Fruit fly (Drosophila melanogaster): ENCODE measurements around the gene Nup98-96.

Gene Nup98-96

DNA sequence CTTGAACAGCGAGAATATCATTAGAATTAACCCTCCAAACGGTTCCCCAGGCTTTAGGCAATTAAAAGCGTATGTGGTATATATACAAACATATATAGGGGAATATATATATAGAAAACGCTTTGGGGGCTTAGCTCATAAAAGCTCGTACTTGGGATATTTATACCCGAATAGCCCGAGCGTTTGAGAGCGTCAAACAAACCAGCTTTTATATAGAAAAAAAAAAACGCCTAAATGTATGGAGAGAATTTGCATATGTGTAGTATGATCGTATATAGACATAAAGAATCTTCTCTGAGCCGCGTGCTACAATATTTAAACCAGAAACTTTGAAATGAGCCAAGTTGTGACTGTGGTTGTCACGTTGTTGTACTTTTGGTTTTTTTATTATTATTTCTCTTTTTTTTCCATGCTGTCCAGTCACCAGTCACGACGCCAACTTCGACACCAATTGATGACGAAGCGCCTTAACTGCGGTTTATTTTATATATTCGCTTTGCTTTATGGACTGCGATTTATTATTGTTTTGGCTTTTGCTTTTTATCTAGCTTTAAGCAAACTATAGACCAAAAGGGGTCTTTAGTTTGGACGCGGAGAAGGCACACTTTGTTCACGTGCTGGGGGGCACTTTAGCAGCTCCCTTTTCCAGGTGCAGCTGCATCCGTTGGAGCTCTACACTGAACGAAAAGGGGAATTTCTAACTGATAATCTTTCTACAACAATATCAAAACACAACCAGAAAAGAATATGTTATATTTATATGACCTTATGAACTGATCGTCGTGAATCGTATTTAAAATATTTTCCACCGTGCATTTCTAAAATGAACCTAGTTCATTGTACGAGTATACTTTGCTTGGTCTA is 5.6 kb upstream of the Nup98-96 start:
- TF ChIP-seq EcR (GFP tag; optimal IDR thresholded peaks at IDR 0.05) (no peak), Dll (optimal IDR thresholded peaks at IDR 0.05) (no peak), psq (optimal IDR thresholded peaks at IDR 0.05) (no peak), usp (GFP tag; optimal IDR thresholded peaks at IDR 0.05) (no peak), CG8478 (optimal IDR thresholded peaks at IDR 0.05) (no peak), pan (optimal IDR thresholded peaks at IDR 0.05) (no peak)

DNA sequence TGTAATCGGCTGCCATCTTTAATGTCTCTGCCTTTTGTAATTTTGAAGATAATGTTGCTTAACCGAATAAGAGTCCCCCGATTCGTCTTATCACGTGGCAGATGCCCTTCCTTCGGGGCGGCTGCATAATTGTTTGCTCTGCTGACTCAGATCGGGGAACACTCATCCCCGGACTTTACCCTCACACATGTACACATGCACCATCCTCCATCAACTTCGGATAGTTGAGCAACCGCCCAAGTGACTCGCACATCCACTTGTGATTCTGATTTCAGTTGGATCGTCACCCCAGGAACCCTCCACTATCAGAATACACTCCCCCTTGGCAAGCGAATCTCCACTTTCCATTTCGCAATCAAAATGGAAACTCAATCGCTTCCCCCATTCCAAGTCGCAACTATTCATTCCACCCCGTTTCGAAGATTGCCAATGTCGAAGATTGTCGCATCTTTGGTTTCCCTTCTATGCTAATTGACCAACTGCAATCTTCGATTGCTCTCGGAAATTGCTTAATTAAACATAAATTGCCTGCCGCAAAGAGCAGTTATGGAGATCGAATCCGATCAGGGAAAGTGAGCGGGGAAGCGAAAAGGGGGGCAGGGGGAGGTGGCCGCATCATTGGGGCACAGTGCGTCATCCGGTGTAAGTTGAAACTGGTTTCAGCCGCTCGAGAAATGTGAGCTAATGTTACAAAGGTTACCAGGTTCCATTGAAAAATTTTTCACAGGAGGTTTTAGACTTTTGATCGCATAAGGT is 3.7 kb upstream of the Nup98-96 start:
- TF ChIP-seq usp (GFP tag; optimal IDR thresholded peaks at IDR 0.05) (no peak), Dll (optimal IDR thresholded peaks at IDR 0.05) (no peak), CG8478 (optimal IDR thresholded peaks at IDR 0.05) (no peak), psq (optimal IDR thresholded peaks at IDR 0.05) (no peak), EcR (GFP tag; optimal IDR thresholded peaks at IDR 0.05) (no peak), pan (optimal IDR thresholded peaks at IDR 0.05) (no peak)

DNA sequence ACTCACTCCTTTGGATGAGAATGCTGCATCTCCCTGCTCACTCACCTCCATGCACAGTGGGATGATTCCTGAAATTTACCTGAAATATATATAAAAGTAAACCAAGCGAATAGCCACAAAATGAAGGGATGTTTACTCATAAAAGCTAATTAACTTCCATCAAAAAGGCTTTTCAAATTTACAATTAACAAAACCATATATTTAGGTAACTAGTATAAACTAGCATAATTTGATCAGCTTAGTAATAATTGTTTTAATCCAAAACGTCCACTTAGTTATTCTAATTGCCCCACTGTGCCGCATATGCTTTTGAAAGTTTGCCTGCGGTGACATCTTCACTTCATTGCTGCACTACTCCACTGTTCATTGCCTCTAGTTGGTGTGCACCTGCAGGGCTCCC is 2.5 kb upstream of the Nup98-96 start:
- TF ChIP-seq usp (GFP tag; optimal IDR thresholded peaks at IDR 0.05) (no peak), EcR (GFP tag; optimal IDR thresholded peaks at IDR 0.05) (no peak)

DNA sequence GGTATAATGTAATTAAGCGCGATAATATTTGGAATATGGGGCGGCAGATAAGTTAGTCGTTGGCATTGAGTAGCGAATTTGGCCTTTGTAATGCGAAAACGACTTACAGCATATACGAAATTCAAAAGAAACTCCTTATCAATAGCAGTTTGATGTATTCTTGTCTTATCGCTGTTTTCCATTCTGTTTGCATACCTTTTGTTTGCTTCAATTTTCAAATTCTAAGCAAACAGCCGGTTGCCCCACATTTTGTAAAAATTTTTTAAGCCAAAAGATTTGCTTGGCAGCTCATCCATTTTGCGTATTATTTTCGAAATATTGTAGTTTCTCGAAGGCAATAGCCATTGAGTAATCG is 2.0 kb upstream of the Nup98-96 start:
- TF ChIP-seq EcR (GFP tag; optimal IDR thresholded peaks at IDR 0.05) (no peak), Dll (optimal IDR thresholded peaks at IDR 0.05) (no peak), psq (optimal IDR thresholded peaks at IDR 0.05) (no peak), usp (GFP tag; optimal IDR thresholded peaks at IDR 0.05) (no peak), CG8478 (optimal IDR thresholded peaks at IDR 0.05) (no peak), pan (optimal IDR thresholded peaks at IDR 0.05) (no peak)

DNA sequence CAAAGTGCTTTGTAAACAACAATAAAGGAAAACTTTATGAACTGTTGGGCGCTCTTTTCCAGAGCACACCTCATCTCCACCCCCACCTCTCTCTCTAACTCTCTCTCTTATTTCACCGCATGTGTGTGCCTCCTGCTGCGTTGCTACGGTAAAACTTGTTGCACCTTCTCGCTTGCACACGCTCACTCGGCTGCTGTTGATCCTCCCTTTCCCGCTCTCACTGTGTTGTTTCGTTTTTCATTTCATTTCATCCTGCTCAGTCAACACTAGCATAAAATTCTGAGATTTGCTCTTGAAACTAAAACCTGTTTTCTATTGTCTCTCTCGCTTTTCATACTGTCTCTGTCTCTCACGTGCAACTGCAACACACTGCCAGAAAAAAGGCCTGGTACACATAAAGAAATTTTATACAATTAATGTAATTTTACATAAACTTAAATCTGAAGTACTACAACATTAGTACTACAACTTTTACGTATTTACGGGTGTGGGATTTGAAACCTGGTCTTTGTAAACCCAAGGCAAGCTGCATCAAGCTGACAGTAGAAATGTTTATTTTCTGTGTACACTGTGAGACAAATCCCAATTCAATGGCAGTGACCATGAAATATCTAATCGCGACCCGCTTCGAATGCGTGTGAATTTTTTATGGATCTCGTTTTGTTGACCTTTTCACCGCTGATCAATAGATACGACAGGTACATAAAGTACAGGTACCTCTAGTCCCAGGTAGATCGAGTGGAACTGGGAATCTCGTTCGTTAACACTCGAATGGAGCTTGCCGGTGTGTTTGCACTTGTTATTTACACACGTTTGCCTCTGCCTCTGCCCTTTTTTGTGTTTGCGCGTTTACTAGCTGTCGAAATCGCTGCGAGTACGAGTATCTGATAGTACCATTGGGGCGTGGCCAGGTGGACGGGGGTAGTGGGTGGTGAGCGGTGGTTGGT is 1.3 kb upstream of the Nup98-96 start:
- TF ChIP-seq EcR (GFP tag; optimal IDR thresholded peaks at IDR 0.05): no peak
- no peak for TF ChIP-seq CG8478 (optimal IDR thresholded peaks at IDR 0.05)
- TF ChIP-seq pan (optimal IDR thresholded peaks at IDR 0.05): no peak
- TF ChIP-seq usp (GFP tag; optimal IDR thresholded peaks at IDR 0.05): no peak
- TF ChIP-seq Dll (optimal IDR thresholded peaks at IDR 0.05): no peak
- no peak for TF ChIP-seq psq (optimal IDR thresholded peaks at IDR 0.05)

DNA sequence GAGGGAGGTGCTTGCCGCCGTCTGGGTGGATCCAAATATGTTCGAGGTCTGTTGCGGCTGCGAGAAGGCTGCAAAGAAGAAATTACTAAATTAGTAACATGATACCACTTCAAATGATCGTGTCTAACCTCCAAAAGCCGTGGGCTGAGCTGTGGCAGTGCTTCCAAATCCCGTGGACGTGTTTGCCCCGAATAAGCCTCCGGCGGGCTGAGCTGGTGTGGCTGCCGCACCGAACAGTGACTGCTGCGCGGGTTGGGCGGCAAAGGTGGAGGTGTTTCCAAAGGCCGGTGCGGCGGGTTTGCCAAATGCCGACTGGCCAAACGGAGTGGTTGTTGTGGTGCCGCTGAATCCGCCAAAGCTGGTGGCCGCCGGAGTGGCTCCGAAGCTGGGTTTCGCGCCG is 664 bp downstream of the Nup98-96 start:
- no peak for TF ChIP-seq Dll (optimal IDR thresholded peaks at IDR 0.05)
- TF ChIP-seq usp (GFP tag; optimal IDR thresholded peaks at IDR 0.05): no peak
- no peak for TF ChIP-seq EcR (GFP tag; optimal IDR thresholded peaks at IDR 0.05)
- TF ChIP-seq psq (optimal IDR thresholded peaks at IDR 0.05): no peak
- TF ChIP-seq CG8478 (optimal IDR thresholded peaks at IDR 0.05): no peak
- no peak for TF ChIP-seq pan (optimal IDR thresholded peaks at IDR 0.05)

DNA sequence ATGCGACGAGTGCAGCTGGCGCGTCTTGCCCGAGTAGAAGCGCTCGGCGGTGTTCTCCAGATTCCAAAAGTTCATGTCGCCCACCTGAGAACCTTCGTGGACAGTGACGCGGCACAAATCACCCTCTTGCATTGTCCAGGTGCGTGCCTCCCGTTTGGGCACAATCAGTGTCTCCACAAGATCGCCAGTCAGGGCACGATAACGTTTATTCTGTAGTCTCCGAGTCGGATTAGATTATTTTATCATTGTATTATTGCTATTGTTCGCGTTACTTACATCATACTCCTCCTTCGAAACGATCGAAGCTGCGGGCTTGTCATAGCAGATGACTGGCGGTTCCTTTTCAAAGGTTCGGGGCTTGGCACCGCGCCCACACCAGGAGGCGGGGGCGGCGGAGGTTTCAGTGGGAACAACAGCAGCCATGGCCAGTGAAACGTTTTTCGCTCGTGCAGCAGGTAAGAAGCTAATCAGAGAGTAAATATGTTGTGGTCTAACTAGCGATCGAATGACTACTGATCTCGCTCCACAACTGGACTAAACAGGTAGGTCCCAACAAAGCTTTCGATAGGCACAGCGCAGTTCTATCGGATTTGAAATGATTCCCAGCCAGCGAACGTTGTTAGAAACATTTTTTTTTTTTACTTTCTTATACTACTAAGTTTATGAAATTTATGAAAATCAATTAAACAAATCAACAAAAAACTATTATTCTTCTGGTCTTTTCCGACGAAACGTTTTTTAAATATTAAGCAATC is 7.6 kb downstream of the Nup98-96 start, which contains the start of gene CG10208:
CG10208 (minus strand) TSS at position 518 of the 755 bp plus-strand sequence.
- TF ChIP-seq Dll (optimal IDR thresholded peaks at IDR 0.05) (no peak), CG8478 (optimal IDR thresholded peaks at IDR 0.05) (no peak), psq (optimal IDR thresholded peaks at IDR 0.05) (no peak), EcR (GFP tag; optimal IDR thresholded peaks at IDR 0.05) (no peak), usp (GFP tag; optimal IDR thresholded peaks at IDR 0.05) (no peak), pan (optimal IDR thresholded peaks at IDR 0.05) (no peak)

DNA sequence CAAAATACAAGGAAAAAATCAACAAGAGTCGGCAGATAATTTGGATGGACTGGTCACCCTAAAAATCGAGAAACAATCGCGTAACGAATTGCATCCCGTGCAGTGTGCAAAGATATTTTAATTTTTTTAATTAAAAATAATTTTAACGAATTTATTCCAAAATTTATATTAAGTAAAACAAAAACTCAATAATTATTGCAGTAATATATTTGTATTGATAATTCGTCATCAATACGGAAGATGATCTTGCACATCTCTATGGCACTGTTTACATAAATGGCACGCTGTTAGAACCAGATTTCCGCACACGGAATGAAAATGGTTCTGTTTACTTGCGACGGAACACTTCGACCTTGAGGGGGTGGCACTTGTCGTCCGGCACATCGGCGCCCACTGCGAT is 8.6 kb downstream of the Nup98-96 start, which contains the start of gene tst:
tst (minus strand) TSS at position 52 of the 400 bp plus-strand sequence.
- TF ChIP-seq usp (GFP tag; optimal IDR thresholded peaks at IDR 0.05) (no peak), pan (optimal IDR thresholded peaks at IDR 0.05) (no peak), EcR (GFP tag; optimal IDR thresholded peaks at IDR 0.05) (no peak), CG8478 (optimal IDR thresholded peaks at IDR 0.05) (no peak), Dll (optimal IDR thresholded peaks at IDR 0.05) (no peak), psq (optimal IDR thresholded peaks at IDR 0.05) (no peak)

DNA sequence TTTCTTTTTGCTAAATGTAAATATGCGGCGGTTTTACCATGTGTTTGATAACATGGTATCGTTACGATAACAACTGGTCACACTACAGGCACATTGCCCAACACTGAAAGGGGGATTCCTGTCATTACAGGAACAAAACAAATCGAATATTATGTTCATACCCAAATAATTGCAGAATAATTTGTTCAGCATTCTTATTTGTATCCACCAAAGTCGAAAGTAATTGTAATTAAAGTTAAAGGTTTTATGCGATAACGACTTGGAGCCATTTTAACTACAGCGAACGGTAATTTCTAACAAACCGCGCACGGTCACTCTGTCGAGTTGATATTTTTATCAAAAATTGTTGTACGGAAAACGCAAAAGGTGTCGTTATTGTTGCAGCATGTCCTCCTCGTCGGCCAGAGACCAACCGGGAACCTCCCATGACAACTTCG is 14.0 kb downstream of the Nup98-96 start, which contains the start of the genes CG10214 and CG10375:
CG10214 (minus strand) TSS at position 72 of the 437 bp plus-strand sequence.
CG10375 (plus strand) TSS at position 296 of the 437 bp plus-strand sequence.
- no peak for TF ChIP-seq psq (optimal IDR thresholded peaks at IDR 0.05)
- no peak for TF ChIP-seq EcR (GFP tag; optimal IDR thresholded peaks at IDR 0.05)
- TF ChIP-seq Dll (optimal IDR thresholded peaks at IDR 0.05): no peak
- no peak for TF ChIP-seq usp (GFP tag; optimal IDR thresholded peaks at IDR 0.05)
- TF ChIP-seq CG8478 (optimal IDR thresholded peaks at IDR 0.05): no peak
- no peak for TF ChIP-seq pan (optimal IDR thresholded peaks at IDR 0.05)

DNA sequence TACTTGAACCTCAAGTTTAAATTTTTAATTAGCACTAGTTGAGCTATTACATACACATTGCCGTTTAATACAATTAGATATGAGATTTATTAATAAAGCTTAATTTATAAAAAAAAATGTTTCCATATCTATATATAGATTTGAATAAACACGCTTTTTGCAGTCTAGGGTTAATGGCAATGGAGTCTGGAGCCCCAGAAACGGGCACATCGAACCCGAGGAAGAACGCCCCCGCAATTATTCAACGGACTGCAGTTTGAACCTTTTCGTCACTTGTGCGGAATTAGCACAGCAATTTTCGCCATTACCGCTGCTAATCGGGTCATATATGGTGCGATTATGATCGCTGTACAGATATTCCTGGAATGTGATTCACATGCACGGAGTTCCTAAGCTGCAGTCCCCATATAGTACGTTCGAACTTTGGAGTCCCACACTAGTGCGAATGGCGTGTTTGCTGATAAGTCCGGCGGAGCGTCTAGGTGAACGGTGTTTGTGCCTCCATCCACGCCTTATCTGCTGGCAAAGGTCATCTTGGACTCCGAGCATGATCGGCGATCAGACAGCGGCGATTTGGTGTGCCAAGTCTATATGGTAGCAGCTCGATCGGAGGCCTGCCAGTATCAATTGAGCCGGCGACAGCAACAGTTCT is 17.7 kb downstream of the Nup98-96 start, which contains the start of gene Lsd-1:
Lsd-1 (plus strand) TSS at position 236 of the 652 bp plus-strand sequence.
- TF ChIP-seq Dll (optimal IDR thresholded peaks at IDR 0.05) (no peak), pan (optimal IDR thresholded peaks at IDR 0.05) (no peak), EcR (GFP tag; optimal IDR thresholded peaks at IDR 0.05) (no peak), usp (GFP tag; optimal IDR thresholded peaks at IDR 0.05) (no peak), CG8478 (optimal IDR thresholded peaks at IDR 0.05) (no peak), psq (optimal IDR thresholded peaks at IDR 0.05) (no peak)

All from whole organism.